Fruit fly (Drosophila melanogaster): Measurements from ENCODE around the gene wor.
A peak's percentile ranks its signal among the peaks of the same experiment; 100 is the strongest.

DNA sequence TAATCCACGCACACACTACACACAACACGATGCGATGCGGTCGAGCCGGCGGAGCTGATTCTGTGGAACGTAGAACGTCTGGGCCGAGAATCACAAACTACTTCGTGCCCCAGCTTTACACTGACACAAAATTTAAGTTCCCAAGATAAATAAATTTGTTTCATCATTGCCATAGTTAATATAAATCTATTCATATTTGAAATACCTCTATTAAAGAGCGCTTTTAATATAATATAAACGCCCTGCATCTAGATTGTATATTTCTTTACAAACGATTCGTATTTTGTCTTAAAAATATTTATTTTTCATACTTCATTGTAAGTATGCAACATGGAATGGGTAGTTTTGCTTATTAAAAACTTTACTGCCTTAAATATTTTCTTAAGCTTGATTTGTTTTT, 40.0 kb downstream of the wor start:
- TF ChIP-seq Myc (optimal IDR thresholded peaks at IDR 0.05) (no peak), Mio (GFP tag; optimal IDR thresholded peaks at IDR 0.05) (no peak), N (GFP tag; optimal IDR thresholded peaks at IDR 0.05) (no peak), CrebA (GFP tag; optimal IDR thresholded peaks at IDR 0.05; ENCODE audit: borderline replicate concordance) (no peak), Vsx2 (GFP tag; optimal IDR thresholded peaks at IDR 0.05; ENCODE audit: partially characterized antibody) (no peak), foxo (GFP tag; optimal IDR thresholded peaks at IDR 0.05) (peak in 1 of 2 experiments; percentile 75), Hr78 (GFP tag; optimal IDR thresholded peaks at IDR 0.05) (no peak), dl (GFP tag; optimal IDR thresholded peaks at IDR 0.05; ENCODE audit: insufficient read depth in 1 of 2, partially characterized antibody in 2 of 2) (no peak), lola (GFP tag; optimal IDR thresholded peaks at IDR 0.05) (no peak), GATAd (GFP tag; optimal IDR thresholded peaks at IDR 0.05) (no peak), pan (optimal IDR thresholded peaks at IDR 0.05) (no peak), br (GFP tag; optimal IDR thresholded peaks at IDR 0.05) (no peak)

Data from whole organism, wandering third instar larva.